Worm (Caenorhabditis elegans) whole organism, L1 larva: Measurements from ENCODE around the gene T25B9.6.

Experiments
- aly-2 ChIP-seq: fragments of 150-350 bp; optimal IDR thresholded peaks from 2 replicates; lab custom pipeline; 2014; ENCODE audit warnings: missing biosample characterization, missing genetic modification characterization
- ceh-90 ChIP-seq: sonication (generic microtip); optimal IDR thresholded peaks from 2 replicates; lab custom pipeline; 2016; ENCODE audit warnings: missing genetic modification characterization, missing compliant biosample characterization
- lin-39 ChIP-seq: fragments of 150-350 bp; optimal IDR thresholded peaks from 2 replicates; lab custom pipeline; 2014; ENCODE audit warnings: missing biosample characterization, missing genetic modification reagents, missing genetic modification characterization
- mdl-1 ChIP-seq, 2 experiments: fragments of 150-350 bp; optimal IDR thresholded peaks; 2 replicates each; lab custom pipeline; 2014 to 2017; ENCODE audit warnings: missing biosample characterization in 2 of 2, missing genetic modification characterization in 2 of 2, inconsistent platforms in 1 of 2
- nhr-11 ChIP-seq: fragments of 150-350 bp; optimal IDR thresholded peaks from 2 replicates; lab custom pipeline; 2014; ENCODE audit warnings: missing biosample characterization, missing genetic modification characterization
- nhr-237 ChIP-seq: fragments of 150-350 bp; optimal IDR thresholded peaks from 2 replicates; lab custom pipeline; 2014; ENCODE audit warnings: missing biosample characterization, missing genetic modification characterization
- nhr-84 ChIP-seq: sonication (generic microtip); optimal IDR thresholded peaks from 2 replicates; lab custom pipeline; 2017; ENCODE audit warnings: missing biosample characterization, missing genetic modification characterization
- pag-3 ChIP-seq: sonication (generic microtip); optimal IDR thresholded peaks from 2 replicates; lab custom pipeline; 2017; ENCODE audit warnings: missing genetic modification characterization, mild to moderate bottlenecking, missing compliant biosample characterization, antibody characterized with exemption, borderline replicate concordance; ENCODE audit not compliant: insufficient read depth
- snu-23 ChIP-seq: sonication (generic microtip); optimal IDR thresholded peaks from 2 replicates; lab custom pipeline; 2016; ENCODE audit warnings: missing genetic modification characterization, missing compliant biosample characterization
- sup-37 ChIP-seq: fragments of 200-800 bp; sonication (Bioruptor generic); optimal IDR thresholded peaks from 2 replicates; lab custom pipeline; 2018; ENCODE audit warnings: mild to moderate bottlenecking, missing genetic modification characterization, missing compliant biosample characterization
- swsn-7 ChIP-seq: sonication (generic microtip); optimal IDR thresholded peaks from 2 replicates; lab custom pipeline; 2016; ENCODE audit warnings: missing genetic modification characterization, missing compliant biosample characterization
- unc-62 ChIP-seq: fragments of 150-350 bp; optimal IDR thresholded peaks from 2 replicates; lab custom pipeline; 2014; ENCODE audit warnings: missing biosample characterization, missing genetic modification reagents, missing genetic modification characterization
- zag-1 ChIP-seq: fragments of 150-350 bp; optimal IDR thresholded peaks from 2 replicates; lab custom pipeline; 2014; ENCODE audit warnings: missing biosample characterization, missing genetic modification characterization

DNA sequence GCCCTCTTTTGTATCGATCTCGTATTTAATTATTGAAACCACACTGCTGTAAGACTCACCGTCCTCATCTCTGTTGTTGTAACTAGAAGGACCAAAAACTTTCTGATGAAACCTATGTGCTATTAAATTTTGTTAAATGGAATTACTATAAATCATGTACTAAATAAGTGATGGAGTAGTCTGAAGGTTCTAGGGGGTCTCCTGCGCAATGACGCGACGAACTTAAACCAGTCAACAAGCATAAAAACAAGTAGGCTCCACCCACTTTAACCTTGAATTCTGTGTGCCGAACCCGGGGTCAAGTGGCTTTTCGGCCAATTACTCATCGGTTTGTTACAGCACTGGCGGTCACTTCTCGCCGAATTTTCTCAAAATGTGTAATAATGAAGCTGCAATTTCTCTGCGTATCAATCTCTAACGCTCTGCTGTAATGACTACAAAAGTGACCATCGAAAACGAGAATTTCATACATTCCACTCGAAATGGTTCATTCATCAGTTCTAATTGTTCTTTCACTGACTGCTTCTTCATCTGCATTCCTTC, 20.9 kb upstream of the T25B9.6 start, which contains the start of gene grl-21:
- TF ChIP-seq unc-62 (GFP tag; lab: Kevin White, UChicago) = no peak
- no peak for TF ChIP-seq mdl-1 (tag; optimal IDR thresholded peaks at IDR 0.05; lab: Kevin White, UChicago)
- TF ChIP-seq ceh-90 (tag; lab: Kevin White, UChicago) = no peak
- no peak for TF ChIP-seq lin-39 (tag; lab: Kevin White, UChicago)
- TF ChIP-seq sup-37 = no peak
- TF ChIP-seq nhr-11 (tag; lab: Kevin White, UChicago) = no peak
- no peak for TF ChIP-seq aly-2
- no peak for TF ChIP-seq nhr-84 (tag; lab: Kevin White, UChicago)
- no peak for TF ChIP-seq pag-3 (tag; lab: Kevin White, UChicago)
- no peak for TF ChIP-seq snu-23
- TF ChIP-seq nhr-237 (tag; lab: Kevin White, UChicago) = no peak
- TF ChIP-seq swsn-7 = no peak
- no peak for TF ChIP-seq zag-1 (tag; lab: Kevin White, UChicago)
